Worm (Caenorhabditis elegans): ENCODE data around the gene frpr-18.

ce11 chrV:6874735-6875134 lies 4.6 kb downstream of the frpr-18 start:
- TF ChIP-seq hnd-1 (tag; optimal IDR thresholded peaks at IDR 0.05) = no peak
- TF ChIP-seq tra-4 (tag; optimal IDR thresholded peaks at IDR 0.05) = no peak
- TF ChIP-seq ama-1 (optimal IDR thresholded peaks at IDR 0.05) = no peak
